Fruit fly (Drosophila melanogaster) whole organism, embryonic: ENCODE results near the gene CG34268.
A peak's percentile ranks its signal among the peaks of the same experiment; 100 is the strongest.

Experiments used
- Abd-B ChIP-seq: fragments of 200-800 bp; sonication (Bioruptor generic); optimal IDR thresholded peaks from 2 replicates; lab custom pipeline; 2018; ENCODE audit warnings: missing biosample characterization, mild to moderate bottlenecking, missing genetic modification characterization, moderate library complexity
- Atf6 ChIP-seq: fragments of 200-800 bp; sonication (Bioruptor generic); IDR thresholded peaks from 2 replicates; pipeline ENCODE4 v1.3.6; 2022; ENCODE audit warnings: missing biosample characterization, missing genetic modification characterization
- Bteb2 ChIP-seq: fragments of 200-800 bp; sonication (Bioruptor generic); optimal IDR thresholded peaks from 2 replicates; lab custom pipeline; 2016; ENCODE audit warnings: missing biosample characterization, missing genetic modification characterization
- C15 ChIP-seq: fragments of 200-800 bp; sonication (Bioruptor generic); IDR thresholded peaks from 3 replicates; pipeline ENCODE4 v1.3.6; 2022; ENCODE audit warnings: missing biosample characterization, missing genetic modification characterization
- CG10366 ChIP-seq: fragments of 200-800 bp; sonication (Bioruptor generic); IDR thresholded peaks from 2 replicates; pipeline ENCODE4 v1.3.6; 2022; ENCODE audit warnings: missing biosample characterization, missing genetic modification characterization
- CG10959 ChIP-seq: fragments of 200-800 bp; sonication (Bioruptor generic); IDR thresholded peaks from 2 replicates; pipeline ENCODE4 v1.3.6; 2022; ENCODE audit warnings: missing biosample characterization, missing genetic modification characterization
- CG11093 ChIP-seq: fragments of 200-800 bp; sonication (Bioruptor generic); IDR thresholded peaks from 3 replicates; pipeline ENCODE4 v1.3.6; 2022; ENCODE audit warnings: missing biosample characterization, missing genetic modification characterization
- CG11247 ChIP-seq: fragments of 200-800 bp; sonication (Bioruptor generic); IDR thresholded peaks from 2 replicates; pipeline ENCODE4 v1.3.6; 2022; ENCODE audit warnings: missing biosample characterization, missing genetic modification characterization
- CG11456 ChIP-seq: fragments of 200-800 bp; sonication (Bioruptor generic); IDR thresholded peaks from 3 replicates; pipeline ENCODE4 v1.3.6; 2022; ENCODE audit warnings: missing biosample characterization, missing genetic modification characterization
- CG11560 ChIP-seq: fragments of 200-800 bp; sonication (Bioruptor generic); IDR thresholded peaks from 3 replicates; pipeline ENCODE4 v1.3.6; 2022; ENCODE audit warnings: missing biosample characterization, missing genetic modification characterization
- CG11696 ChIP-seq: fragments of 200-800 bp; sonication (Bioruptor generic); IDR thresholded peaks from 2 replicates; pipeline ENCODE4 v1.3.6; 2022; ENCODE audit warnings: missing biosample characterization, missing genetic modification characterization
- CG12155 ChIP-seq: fragments of 200-800 bp; sonication (Bioruptor generic); optimal IDR thresholded peaks from 3 replicates; lab custom pipeline; 2016; ENCODE audit warnings: missing biosample characterization, missing genetic modification characterization
- CG15514 ChIP-seq: fragments of 200-800 bp; sonication (Bioruptor generic); optimal IDR thresholded peaks from 3 replicates; lab custom pipeline; 2017; ENCODE audit warnings: missing biosample characterization, missing genetic modification characterization, mild to moderate bottlenecking, moderate library complexity, missing genetic modification reagents
- CG1602 ChIP-seq: fragments of 200-800 bp; sonication (Bioruptor generic); optimal IDR thresholded peaks from 3 replicates; lab custom pipeline; 2016; ENCODE audit warnings: missing biosample characterization, missing genetic modification characterization
- CG32772 ChIP-seq: fragments of 200-800 bp; sonication (Bioruptor generic); IDR thresholded peaks from 2 replicates; pipeline ENCODE4 v1.3.6; 2022; ENCODE audit warnings: missing biosample characterization, missing genetic modification characterization
- CG34376 ChIP-seq: fragments of 200-800 bp; sonication (Bioruptor generic); optimal IDR thresholded peaks from 2 replicates; lab custom pipeline; 2018; ENCODE audit warnings: missing biosample characterization, mild to moderate bottlenecking, missing genetic modification characterization
- CG6791 ChIP-seq: fragments of 200-800 bp; sonication (Bioruptor generic); IDR thresholded peaks from 3 replicates; pipeline ENCODE4 v1.3.6; 2022; ENCODE audit warnings: missing biosample characterization, missing genetic modification characterization; ENCODE audit not compliant: partially characterized antibody
- CG6854 ChIP-seq: fragments of 200-800 bp; sonication (Bioruptor generic); optimal IDR thresholded peaks from 3 replicates; lab custom pipeline; 2017; ENCODE audit warnings: missing biosample characterization, mild to moderate bottlenecking, missing genetic modification characterization
- CG7271 ChIP-seq: fragments of 200-800 bp; sonication (Bioruptor generic); optimal IDR thresholded peaks from 2 replicates; lab custom pipeline; 2018; ENCODE audit warnings: missing biosample characterization, mild to moderate bottlenecking, missing genetic modification characterization, moderate library complexity
- CG9437 ChIP-seq: fragments of 200-800 bp; sonication (Bioruptor generic); optimal IDR thresholded peaks from 2 replicates; lab custom pipeline; 2018; ENCODE audit warnings: missing biosample characterization, mild to moderate bottlenecking, missing genetic modification characterization
- E2f1 ChIP-seq: fragments of 200-800 bp; sonication (Bioruptor generic); IDR thresholded peaks from 2 replicates; pipeline ENCODE4 v1.3.6; 2022; ENCODE audit warnings: missing biosample characterization, missing genetic modification characterization
- Fer2 ChIP-seq: fragments of 200-800 bp; sonication (Bioruptor generic); optimal IDR thresholded peaks from 2 replicates; lab custom pipeline; 2018; ENCODE audit warnings: missing biosample characterization, mild to moderate bottlenecking, missing genetic modification characterization, moderate library complexity
- Hr78 ChIP-seq, 2 experiments: fragments of 200-800 bp in 1 of 2; fragments of >200 bp in 1 of 2; sonication (Bioruptor generic) in 1 of 2; optimal IDR thresholded peaks; 2 replicates each; lab custom pipeline; 2017 to 2019; ENCODE audit warnings: missing biosample characterization in 2 of 2, missing genetic modification characterization in 2 of 2, mild to moderate bottlenecking in 1 of 2, moderate library complexity in 1 of 2
- Hsf ChIP-seq: fragments of 200-800 bp; sonication (Bioruptor generic); optimal IDR thresholded peaks from 3 replicates; lab custom pipeline; 2016; ENCODE audit warnings: missing biosample characterization, missing genetic modification characterization
- Ravus ChIP-seq: fragments of 200-800 bp; sonication (Bioruptor generic); IDR thresholded peaks from 2 replicates; pipeline ENCODE4 v1.3.6; 2022; ENCODE audit warnings: missing biosample characterization, missing genetic modification characterization
- Sry-δ ChIP-seq: fragments of 200-800 bp; sonication (Bioruptor generic); optimal IDR thresholded peaks from 2 replicates; lab custom pipeline; 2016; ENCODE audit warnings: missing biosample characterization, missing genetic modification characterization
- ap ChIP-seq: fragments of 200-800 bp; sonication (Bioruptor generic); IDR thresholded peaks from 2 replicates; pipeline ENCODE4 v1.3.6; 2022; ENCODE audit warnings: missing biosample characterization, missing genetic modification characterization
- cato ChIP-seq: fragments of 200-800 bp; sonication (Bioruptor generic); optimal IDR thresholded peaks from 2 replicates; lab custom pipeline; 2016; ENCODE audit warnings: missing biosample characterization, missing genetic modification characterization, borderline replicate concordance
- danr ChIP-seq: fragments of 200-800 bp; sonication (Bioruptor generic); IDR thresholded peaks from 2 replicates; pipeline ENCODE4 v1.3.6; 2022; ENCODE audit warnings: missing biosample characterization, missing genetic modification characterization
- ftz-f1 ChIP-seq: fragments of 200-800 bp; sonication (Bioruptor generic); optimal IDR thresholded peaks from 2 replicates; lab custom pipeline; 2016; ENCODE audit warnings: missing biosample characterization, missing genetic modification characterization
- grn ChIP-seq: fragments of 200-800 bp; sonication (Bioruptor generic); optimal IDR thresholded peaks from 3 replicates; lab custom pipeline; 2017; ENCODE audit warnings: missing biosample characterization, missing genetic modification characterization
- her ChIP-seq: fragments of 200-800 bp; sonication (Bioruptor generic); optimal IDR thresholded peaks from 2 replicates; lab custom pipeline; 2016; ENCODE audit warnings: missing biosample characterization, missing genetic modification characterization
- hkb ChIP-seq, 2 experiments: fragments of 200-800 bp in 1 of 2; fragments of >200 bp in 1 of 2; sonication (Bioruptor generic) in 1 of 2; IDR thresholded peaks in 1 of 2; optimal IDR thresholded peaks in 1 of 2; 2 replicates each; pipeline versions ENCODE4 v1.3.6 to Lab custom; 2017 to 2022; ENCODE audit warnings: missing biosample characterization in 1 of 2, missing genetic modification characterization in 1 of 2
- kni ChIP-seq: fragments of 200-800 bp; sonication (Bioruptor generic); optimal IDR thresholded peaks from 3 replicates; lab custom pipeline; 2017; ENCODE audit warnings: mild to moderate bottlenecking, missing biosample characterization, missing genetic modification reagents, missing genetic modification characterization
- lilli ChIP-seq: fragments of 200-800 bp; sonication (Bioruptor generic); optimal IDR thresholded peaks from 3 replicates; lab custom pipeline; 2016; ENCODE audit warnings: missing biosample characterization, missing genetic modification characterization
- lmd ChIP-seq: fragments of 200-800 bp; sonication (Bioruptor generic); IDR thresholded peaks from 2 replicates; pipeline ENCODE4 v1.3.6; 2022; ENCODE audit warnings: missing biosample characterization, missing genetic modification characterization
- odd ChIP-seq: fragments of 200-800 bp; sonication (Bioruptor generic); optimal IDR thresholded peaks from 2 replicates; lab custom pipeline; 2017; ENCODE audit warnings: missing biosample characterization, mild to moderate bottlenecking, missing genetic modification characterization
- pfk ChIP-seq: fragments of 200-800 bp; sonication (Bioruptor generic); optimal IDR thresholded peaks from 2 replicates; lab custom pipeline; 2018; ENCODE audit warnings: missing biosample characterization, mild to moderate bottlenecking, missing genetic modification characterization, moderate library complexity
- pzg ChIP-seq: fragments of 200-800 bp; sonication (Bioruptor generic); optimal IDR thresholded peaks from 3 replicates; lab custom pipeline; 2018; ENCODE audit warnings: missing biosample characterization, mild to moderate bottlenecking, missing genetic modification characterization, moderate library complexity
- salm ChIP-seq: fragments of 200-800 bp; sonication (Bioruptor generic); optimal IDR thresholded peaks from 2 replicates; lab custom pipeline; 2018; ENCODE audit warnings: missing biosample characterization, mild to moderate bottlenecking, missing genetic modification characterization
- sens-2 ChIP-seq: fragments of 200-800 bp; sonication (Bioruptor generic); IDR thresholded peaks from 2 replicates; pipeline ENCODE4 v1.3.6; 2022; ENCODE audit warnings: missing biosample characterization, missing genetic modification characterization
- seq ChIP-seq: fragments of 200-800 bp; sonication (Bioruptor generic); IDR thresholded peaks from 2 replicates; pipeline ENCODE4 v1.3.6; 2022; ENCODE audit warnings: missing biosample characterization, missing genetic modification characterization
- slou ChIP-seq: fragments of 200-800 bp; sonication (Bioruptor generic); optimal IDR thresholded peaks from 3 replicates; lab custom pipeline; 2016; ENCODE audit warnings: missing biosample characterization, missing genetic modification characterization
- sna ChIP-seq: fragments of 200-800 bp; sonication (Bioruptor generic); IDR thresholded peaks from 2 replicates; pipeline ENCODE4 v1.3.6; 2022; ENCODE audit warnings: missing biosample characterization, missing genetic modification characterization; ENCODE audit not compliant: partially characterized antibody
- sqz ChIP-seq: fragments of 200-800 bp; sonication (Bioruptor generic); optimal IDR thresholded peaks from 3 replicates; lab custom pipeline; 2018; ENCODE audit warnings: missing biosample characterization, mild to moderate bottlenecking, missing genetic modification characterization
- sug ChIP-seq: fragments of 200-800 bp; optimal IDR thresholded peaks from 2 replicates; lab custom pipeline; 2019; ENCODE audit warnings: missing biosample characterization, mild to moderate bottlenecking, missing genetic modification characterization, moderate library complexity
- tio ChIP-seq: fragments of 200-800 bp; sonication (Bioruptor generic); optimal IDR thresholded peaks from 2 replicates; lab custom pipeline; 2017; ENCODE audit warnings: missing biosample characterization, missing genetic modification characterization, inconsistent platforms
- trh ChIP-seq: fragments of 200-800 bp; sonication (Bioruptor generic); optimal IDR thresholded peaks from 2 replicates; lab custom pipeline; 2016; ENCODE audit warnings: missing biosample characterization, missing genetic modification characterization
- usp ChIP-seq: fragments of >200 bp; optimal IDR thresholded peaks from 2 replicates; lab custom pipeline; 2017; ENCODE audit warnings: missing biosample characterization, missing genetic modification characterization

CG34268 gene

DNA sequence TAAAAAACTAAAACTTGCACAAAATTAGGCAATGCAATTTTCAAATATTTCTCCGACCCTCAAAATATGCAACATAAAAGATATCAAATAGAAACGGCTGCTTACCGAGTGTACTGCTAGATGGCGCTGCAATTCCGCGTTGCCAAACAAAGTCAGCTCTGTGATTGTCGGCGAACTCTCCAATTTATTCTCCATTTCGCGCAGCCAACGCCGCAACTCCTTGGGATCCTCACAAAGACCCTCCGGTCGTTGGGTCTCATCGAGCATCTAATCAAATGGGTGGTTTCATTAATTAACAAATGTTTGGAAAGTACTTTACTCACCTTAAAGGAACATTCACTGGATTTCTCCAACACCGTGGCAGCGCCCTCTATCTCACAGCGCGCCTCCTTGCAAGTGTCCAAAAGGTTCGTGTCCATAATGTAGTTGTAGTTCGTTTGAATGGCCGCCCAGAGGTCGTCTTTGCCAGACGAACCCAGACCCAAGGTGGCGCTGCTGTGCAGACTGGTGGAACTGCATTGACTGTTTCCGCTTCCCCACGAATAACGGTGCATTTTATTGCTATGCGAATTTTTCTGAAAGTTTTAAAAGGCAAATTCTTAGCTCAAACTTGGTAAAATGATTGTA is 5.1 kb downstream of the CG34268 start (continued):
- TF ChIP-seq CG32772 (peak; percentile 80), tio (GFP tag; lab: Kevin White, UChicago) (peak; percentile 60), pfk (GFP tag; lab: Kevin White, UChicago) (peak; percentile 25), CG11093 (GFP tag; lab: Robert Waterston, UW) (peak; percentile 68; the same call in 2 of the 3 replicates), seq (GFP tag; lab: Robert Waterston, UW) (peak; percentile 51; the same call in 1 of the 2 replicates), lmd (GFP tag; lab: Robert Waterston, UW) (peak; percentile 79), Bteb2 (GFP tag; lab: Kevin White, UChicago) (peak; percentile 38), CG1602 (GFP tag; lab: Kevin White, UChicago) (peak; percentile 77), Sry-δ (GFP tag; lab: Kevin White, UChicago) (peak; percentile 51), sna (GFP tag; lab: Robert Waterston, UW) (no peak), slou (GFP tag; lab: Kevin White, UChicago) (peak; percentile 66), pzg (GFP tag; lab: Kevin White, UChicago) (peak; percentile 10), CG15514 (peak; percentile 28), CG12155 (GFP tag; lab: Kevin White, UChicago) (peak; percentile 67), her (peak; percentile 68), odd (peak; percentile 25), danr (GFP tag; lab: Robert Waterston, UW) (peak; percentile 45; the same call in 1 of the 2 replicates), Hsf (GFP tag; lab: Kevin White, UChicago) (peak; percentile 86), sqz (GFP tag; lab: Kevin White, UChicago) (no peak), CG6854 (GFP tag; lab: Kevin White, UChicago) (no peak), CG11560 (tag; lab: Robert Waterston, UW) (peak; percentile 72; the same call in 2 of the 3 replicates), E2f1 (GFP tag; lab: Robert Waterston, UW) (peak; percentile 70; the same call in 1 of the 2 replicates), Atf6 (GFP tag; lab: Robert Waterston, UW) (no peak), grn (peak; percentile 18), hkb (optimal IDR thresholded peaks at IDR 0.05; lab: Kevin White, UChicago) (peak; percentile 99), hkb (GFP tag; IDR thresholded peaks at IDR 0.05; lab: Robert Waterston, UW) (peak; percentile 38; the same call in 1 of the 2 replicates), CG11247 (GFP tag; lab: Robert Waterston, UW) (peak; percentile 78), CG10366 (peak; percentile 69), trh (GFP tag; lab: Kevin White, UChicago) (peak; percentile 31), Ravus (GFP tag; lab: Robert Waterston, UW) (no peak; the same call in 1 of the 2 replicates), Fer2 (peak; percentile 18), CG11456 (peak; percentile 97), Hr78 (GFP tag; optimal IDR thresholded peaks at IDR 0.05; lab: Kevin White, UChicago) (no peak), lilli (GFP tag; lab: Kevin White, UChicago) (peak; percentile 83), ap (GFP tag; lab: Robert Waterston, UW) (peak; percentile 56; the same call in 1 of the 2 replicates), CG10959 (peak; percentile 61; the same call in 1 of the 2 replicates), CG11696 (peak; percentile 49; the same call in 1 of the 2 replicates), cato (GFP tag; lab: Kevin White, UChicago) (peak; percentile 12), CG6791 (peak; percentile 35; the same call in 1 of the 3 replicates), kni (no peak), usp (GFP tag; lab: Kevin White, UChicago) (no peak), sug (tag; lab: Kevin White, UChicago) (peak; percentile 66), C15 (GFP tag; lab: Robert Waterston, UW) (no peak), salm (tag; lab: Kevin White, UChicago) (no peak), CG7271 (no peak), Abd-B (GFP tag; lab: Kevin White, UChicago) (peak; percentile 35), ftz-f1 (GFP tag; lab: Kevin White, UChicago) (peak; percentile 57), CG34376 (no peak), sens-2 (peak; percentile 66), CG9437 (peak; percentile 24)
